Worm (Caenorhabditis elegans) whole organism, mixed stage, embryonic: ENCODE results near the gene cyp-14A2.

Source experiments
- ceh-83 ChIP-seq: fragments of 200-800 bp; sonication (Bioruptor generic); optimal IDR thresholded peaks from 2 replicates; lab custom pipeline; 2018; ENCODE audit warnings: mild to moderate bottlenecking, missing genetic modification characterization, missing compliant biosample characterization
- ces-1 ChIP-seq: fragments of 150-350 bp; optimal IDR thresholded peaks from 2 replicates; lab custom pipeline; 2014; ENCODE audit warnings: missing biosample characterization, missing genetic modification reagents, missing genetic modification characterization
- cnd-1 ChIP-seq: fragments of 200-800 bp; sonication (Bioruptor generic); optimal IDR thresholded peaks from 2 replicates; lab custom pipeline; 2018; ENCODE audit warnings: mild to moderate bottlenecking, missing genetic modification characterization, missing compliant biosample characterization
- elt-1 ChIP-seq: sonication (generic microtip); optimal IDR thresholded peaks from 2 replicates; lab custom pipeline; 2017; ENCODE audit warnings: missing genetic modification characterization, mild to moderate bottlenecking, missing compliant biosample characterization, antibody characterized with exemption, moderate library complexity, borderline replicate concordance; ENCODE audit not compliant: insufficient read depth
- elt-3 ChIP-seq: fragments of 150-350 bp; optimal IDR thresholded peaks from 2 replicates; lab custom pipeline; 2014; ENCODE audit warnings: missing biosample characterization, missing genetic modification characterization
- hlh-1 ChIP-seq: fragments of 150-350 bp; optimal IDR thresholded peaks from 2 replicates; lab custom pipeline; 2014; ENCODE audit warnings: missing biosample characterization, missing genetic modification reagents, missing genetic modification characterization
- lsy-2 ChIP-seq: fragments of 150-350 bp; optimal IDR thresholded peaks from 2 replicates; lab custom pipeline; 2014; ENCODE audit warnings: missing biosample characterization, missing genetic modification characterization
- mep-1 ChIP-seq: fragments of 150-350 bp; optimal IDR thresholded peaks from 2 replicates; lab custom pipeline; 2017; ENCODE audit warnings: missing biosample characterization, missing genetic modification reagents, missing genetic modification characterization, inconsistent platforms
- nhr-12 ChIP-seq: fragments of 150-350 bp; optimal IDR thresholded peaks from 2 replicates; lab custom pipeline; 2014; ENCODE audit warnings: missing biosample characterization, missing genetic modification characterization
- nhr-237 ChIP-seq: fragments of 150-350 bp; optimal IDR thresholded peaks from 2 replicates; lab custom pipeline; 2014; ENCODE audit warnings: missing biosample characterization, missing genetic modification characterization
- nhr-28 ChIP-seq: fragments of 150-350 bp; optimal IDR thresholded peaks from 2 replicates; lab custom pipeline; 2014; ENCODE audit warnings: missing biosample characterization, missing genetic modification characterization
- snpc-4 ChIP-seq: fragments of 150-350 bp; optimal IDR thresholded peaks from 2 replicates; lab custom pipeline; 2014; ENCODE audit warnings: missing biosample characterization, missing genetic modification characterization
- unc-39 ChIP-seq: fragments of 150-350 bp; optimal IDR thresholded peaks from 2 replicates; lab custom pipeline; 2014; ENCODE audit warnings: missing biosample characterization, missing genetic modification characterization
- ztf-11 ChIP-seq: fragments of 150-350 bp; optimal IDR thresholded peaks from 2 replicates; lab custom pipeline; 2014; ENCODE audit warnings: missing biosample characterization, missing genetic modification characterization

ce11 chrX:13249102-13249501 is 20.4 kb downstream of the cyp-14A2 start:
- TF ChIP-seq unc-39 (tag; lab: Kevin White, UChicago) (no peak), lsy-2 (tag; lab: Kevin White, UChicago) (no peak), snpc-4 (tag; lab: Kevin White, UChicago) (no peak), nhr-12 (tag; lab: Kevin White, UChicago) (no peak), ceh-83 (GFP tag; lab: Kevin White, UChicago) (no peak), ztf-11 (tag; lab: Kevin White, UChicago) (no peak), ces-1 (GFP tag; lab: Kevin White, UChicago) (no peak), hlh-1 (tag; lab: Kevin White, UChicago) (no peak), nhr-237 (tag; lab: Kevin White, UChicago) (no peak), elt-1 (no peak), elt-3 (tag; lab: Kevin White, UChicago) (no peak), cnd-1 (no peak), mep-1 (tag; lab: Kevin White, UChicago) (no peak), nhr-28 (tag; lab: Kevin White, UChicago) (no peak)
